Fruit fly (Drosophila melanogaster): ENCODE measurements around the gene nom.

The nom gene

DNA sequence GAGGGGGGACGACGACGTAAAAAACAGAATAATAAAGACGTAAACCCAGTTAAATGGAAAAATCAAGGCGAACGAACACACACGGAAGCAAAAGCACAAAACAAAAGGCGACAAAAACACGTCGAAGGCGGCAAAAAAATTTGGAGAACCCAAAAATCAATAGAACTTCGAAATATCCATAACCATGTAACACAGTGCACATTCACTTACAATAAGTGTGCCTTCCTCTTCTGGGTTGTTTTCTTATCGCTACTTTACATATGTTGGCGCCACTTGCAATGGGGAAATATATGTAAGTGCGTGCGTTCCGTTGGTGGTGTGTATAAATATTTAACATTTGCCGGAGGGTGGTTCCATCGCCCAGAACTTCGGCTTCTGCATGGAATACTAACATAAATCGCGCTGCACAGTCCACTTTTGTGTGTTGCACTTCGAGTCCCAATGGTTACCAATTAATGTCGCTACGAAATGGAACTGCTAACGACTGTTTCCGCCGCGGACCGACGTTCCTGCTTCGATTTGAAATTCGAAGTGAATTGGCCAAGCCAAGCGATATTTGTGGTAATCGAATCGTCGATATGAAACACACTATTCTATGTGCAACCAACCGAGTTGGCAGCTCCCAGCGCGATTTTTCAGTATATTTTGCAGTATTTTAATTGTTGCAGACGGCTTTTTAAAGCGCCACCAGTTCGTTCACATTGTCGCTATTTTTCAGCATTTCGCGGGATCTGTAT lies 24.3 kb downstream of the nom start, which contains the start of the genes CG9801 and Nasp (continued):
- TF ChIP-seq B-H1 (GFP tag; IDR thresholded peaks at IDR 0.05): no peak
- TF ChIP-seq unpg (GFP tag; optimal IDR thresholded peaks at IDR 0.05): no peak
- peak; percentile 56; the same call in 2 of the 3 replicates for TF ChIP-seq CG34422 (GFP tag; IDR thresholded peaks at IDR 0.05)
- no peak for TF ChIP-seq usp (GFP tag; optimal IDR thresholded peaks at IDR 0.05)
- no peak for TF ChIP-seq Hmx (GFP tag; optimal IDR thresholded peaks at IDR 0.05)
- no peak for TF ChIP-seq salm (tag; optimal IDR thresholded peaks at IDR 0.05)
- peak; percentile 90 for TF ChIP-seq Dref (GFP tag; IDR thresholded peaks at IDR 0.05)
- TF ChIP-seq row (GFP tag; IDR thresholded peaks at IDR 0.05): peak; percentile 51
- TF ChIP-seq dimm (GFP tag; IDR thresholded peaks at IDR 0.05): no peak
- no peak for TF ChIP-seq CG4404 (GFP tag; IDR thresholded peaks at IDR 0.05)
- TF ChIP-seq ci (GFP tag; IDR thresholded peaks at IDR 0.05): peak; percentile 80
- TF ChIP-seq CG17802 (tag; optimal IDR thresholded peaks at IDR 0.05): no peak
- TF ChIP-seq CG11723 (GFP tag; optimal IDR thresholded peaks at IDR 0.05): no peak
- TF ChIP-seq CG1792 (GFP tag; optimal IDR thresholded peaks at IDR 0.05): no peak
- TF ChIP-seq ERR (GFP tag; optimal IDR thresholded peaks at IDR 0.05): peak; percentile 7
- 0 out of 4 replicates have a peak, but pooled peaks have one; percentile 12 for TF ChIP-seq Gug (GFP tag; IDR thresholded peaks at IDR 0.05)
- TF ChIP-seq phol (tag; optimal IDR thresholded peaks at IDR 0.05): peak; percentile 42
- TF ChIP-seq Scr (GFP tag; IDR thresholded peaks at IDR 0.05; ENCODE audit: partially characterized antibody): peak; percentile 70
- TF ChIP-seq odd (GFP tag; optimal IDR thresholded peaks at IDR 0.05): no peak
- no peak for TF ChIP-seq croc (GFP tag; conservative IDR thresholded peaks at IDR 0.05)
- peak; percentile 31 for TF ChIP-seq CG30403 (GFP tag; optimal IDR thresholded peaks at IDR 0.05)
- TF ChIP-seq HLH4C (GFP tag; IDR thresholded peaks at IDR 0.05; ENCODE audit: partially characterized antibody): peak; percentile 78
- peak; percentile 39 for TF ChIP-seq pb (GFP tag; optimal IDR thresholded peaks at IDR 0.05)
- TF ChIP-seq CG2129 (GFP tag; IDR thresholded peaks at IDR 0.05; ENCODE audit: partially characterized antibody): no peak
- no peak for TF ChIP-seq CG14667 (GFP tag; IDR thresholded peaks at IDR 0.05)
- peak in 1 of 2 experiments; percentile 26 for TF ChIP-seq eve (GFP tag; optimal IDR thresholded peaks at IDR 0.05)
- TF ChIP-seq bcd (GFP tag; optimal IDR thresholded peaks at IDR 0.05): peak; percentile 28
- TF ChIP-seq Adf1 (GFP tag; IDR thresholded peaks at IDR 0.05): no peak
- no peak for TF ChIP-seq CG15073 (GFP tag; optimal IDR thresholded peaks at IDR 0.05)
- no peak for TF ChIP-seq fu2 (GFP tag; optimal IDR thresholded peaks at IDR 0.05)
- peak; percentile 24; the same call in 1 of the 2 replicates for TF ChIP-seq Xrp1 (GFP tag; IDR thresholded peaks at IDR 0.05)
- no peak for TF ChIP-seq nerfin-1 (tag; optimal IDR thresholded peaks at IDR 0.05)
- TF ChIP-seq zf30C (GFP tag; optimal IDR thresholded peaks at IDR 0.05): no peak
- peak; percentile 16 for TF ChIP-seq pum (GFP tag; optimal IDR thresholded peaks at IDR 0.05)
- peak; percentile 44 for TF ChIP-seq CG15601 (tag; optimal IDR thresholded peaks at IDR 0.05)
- TF ChIP-seq crp (GFP tag; optimal IDR thresholded peaks at IDR 0.05): peak in 1 of 2 experiments; percentile 16
- TF ChIP-seq sna (GFP tag; IDR thresholded peaks at IDR 0.05; ENCODE audit: partially characterized antibody): peak; percentile 50; the same call in 1 of the 2 replicates
- peak in 1 of 2 experiments; percentile 41 for TF ChIP-seq chif (GFP tag; optimal IDR thresholded peaks at IDR 0.05)
- peak; percentile 8 for TF ChIP-seq Dek (tag; optimal IDR thresholded peaks at IDR 0.05)
- no peak for TF ChIP-seq CG4707 (GFP tag; optimal IDR thresholded peaks at IDR 0.05)
- TF ChIP-seq Lpt (GFP tag; optimal IDR thresholded peaks at IDR 0.05): no peak
- peak in 1 of 3 experiments; percentile 63 for TF ChIP-seq Stat92E (GFP tag; optimal IDR thresholded peaks at IDR 0.05)
- TF ChIP-seq jumu (GFP tag; optimal IDR thresholded peaks at IDR 0.05): peak; percentile 46
- no peak for TF ChIP-seq jigr1 (GFP tag; IDR thresholded peaks at IDR 0.05)
- no peak for TF ChIP-seq CG12744 (GFP tag; optimal IDR thresholded peaks at IDR 0.05)
- peak; percentile 84 for TF ChIP-seq bbx (GFP tag; IDR thresholded peaks at IDR 0.05; ENCODE audit: partially characterized antibody)
- TF ChIP-seq CG17328 (GFP tag; IDR thresholded peaks at IDR 0.05): 0 out of 2 replicates have a peak, but pooled peaks have one; percentile 31
- TF ChIP-seq fru (optimal IDR thresholded peaks at IDR 0.05): no peak
- peak; percentile 57 for TF ChIP-seq hbn (GFP tag; IDR thresholded peaks at IDR 0.05; ENCODE audit: partially characterized antibody)

Measured in whole organism, embryonic.